Fruit fly (Drosophila melanogaster) whole organism, adult: Measurements from ENCODE around the gene CG11619.
A peak's percentile ranks its signal among the peaks of the same experiment; 100 is the strongest.

Experiments
- CG11617 ChIP-seq: fragments of 200-800 bp; sonication (Bioruptor generic); optimal IDR thresholded peaks from 2 replicates; lab custom pipeline; 2017; ENCODE audit warnings: mild to moderate bottlenecking, missing biosample characterization, missing genetic modification reagents, missing genetic modification characterization
- CG12768 ChIP-seq: fragments of 200-800 bp; sonication (Bioruptor generic); optimal IDR thresholded peaks from 2 replicates; lab custom pipeline; 2017; ENCODE audit warnings: missing biosample characterization, missing genetic modification characterization, mild to moderate bottlenecking, moderate library complexity, missing genetic modification reagents
- CG14711 ChIP-seq: fragments of 200-800 bp; sonication (Bioruptor generic); optimal IDR thresholded peaks from 2 replicates; lab custom pipeline; 2018; ENCODE audit warnings: missing biosample characterization, mild to moderate bottlenecking, missing genetic modification characterization, moderate library complexity
- CG1620 ChIP-seq: fragments of 200-800 bp; sonication (Bioruptor generic); optimal IDR thresholded peaks from 2 replicates; lab custom pipeline; 2016; ENCODE audit warnings: missing biosample characterization, missing genetic modification characterization
- CG33017 ChIP-seq: fragments of 200-800 bp; sonication (Bioruptor generic); optimal IDR thresholded peaks from 2 replicates; lab custom pipeline; 2018; ENCODE audit warnings: missing biosample characterization, mild to moderate bottlenecking, missing genetic modification characterization, moderate library complexity
- CG5204 ChIP-seq: fragments of 200-800 bp; sonication (Bioruptor generic); optimal IDR thresholded peaks from 2 replicates; lab custom pipeline; 2016; ENCODE audit warnings: missing biosample characterization, missing genetic modification characterization
- CG7045 ChIP-seq: fragments of 200-800 bp; sonication (Bioruptor generic); optimal IDR thresholded peaks from 2 replicates; lab custom pipeline; 2017; ENCODE audit warnings: missing biosample characterization, mild to moderate bottlenecking, missing genetic modification characterization
- CG7101 ChIP-seq: fragments of 200-800 bp; sonication (Bioruptor generic); optimal IDR thresholded peaks from 2 replicates; lab custom pipeline; 2018; ENCODE audit warnings: missing biosample characterization, mild to moderate bottlenecking, missing genetic modification characterization, moderate library complexity
- Clk ChIP-seq: fragments of 200-800 bp; sonication (Bioruptor generic); optimal IDR thresholded peaks from 2 replicates; lab custom pipeline; 2017; ENCODE audit warnings: missing biosample characterization, missing genetic modification characterization
- Crg-1 ChIP-seq: fragments of 200-800 bp; sonication (Bioruptor generic); optimal IDR thresholded peaks from 2 replicates; lab custom pipeline; 2016; ENCODE audit warnings: missing biosample characterization, missing genetic modification characterization
- Hr96 ChIP-seq: fragments of 200-800 bp; sonication (Bioruptor generic); optimal IDR thresholded peaks from 2 replicates; lab custom pipeline; 2016; ENCODE audit warnings: missing biosample characterization, missing genetic modification characterization
- Mnt ChIP-seq: fragments of 200-800 bp; sonication (Bioruptor generic); optimal IDR thresholded peaks from 2 replicates; lab custom pipeline; 2016; ENCODE audit warnings: missing biosample characterization, mild to moderate bottlenecking, missing genetic modification characterization
- bab1 ChIP-seq: fragments of 200-800 bp; sonication (Bioruptor generic); optimal IDR thresholded peaks from 3 replicates; lab custom pipeline; 2019; ENCODE audit warnings: missing biosample characterization, mild to moderate bottlenecking, missing genetic modification characterization, moderate library complexity
- cic ChIP-seq: fragments of 200-800 bp; sonication (Bioruptor generic); optimal IDR thresholded peaks from 2 replicates; lab custom pipeline; 2017; ENCODE audit warnings: missing biosample characterization, mild to moderate bottlenecking, missing genetic modification characterization, moderate library complexity
- cnc ChIP-seq, 2 experiments: fragments of >200 bp; optimal IDR thresholded peaks; 2 replicates each; lab custom pipeline; 2017
- kay ChIP-seq: fragments of 200-800 bp; sonication (Bioruptor generic); peaks from one replicate; lab custom pipeline; 2016; ENCODE audit warnings: missing biosample characterization, missing genetic modification characterization, borderline replicate concordance
- ovo ChIP-seq: fragments of 200-800 bp; sonication (Bioruptor generic); optimal IDR thresholded peaks from 2 replicates; lab custom pipeline; 2016; ENCODE audit warnings: missing biosample characterization, missing genetic modification characterization
- pad ChIP-seq: fragments of 200-800 bp; sonication (Bioruptor generic); optimal IDR thresholded peaks from 3 replicates; lab custom pipeline; 2017; ENCODE audit warnings: missing biosample characterization, missing genetic modification characterization, mild to moderate bottlenecking, moderate library complexity, missing genetic modification reagents
- tj ChIP-seq: fragments of 200-800 bp; sonication (Bioruptor generic); optimal IDR thresholded peaks from 3 replicates; lab custom pipeline; 2017; ENCODE audit warnings: missing biosample characterization, mild to moderate bottlenecking, missing genetic modification characterization, moderate library complexity
- toe ChIP-seq: fragments of 200-800 bp; sonication (Bioruptor generic); optimal IDR thresholded peaks from 2 replicates; lab custom pipeline; 2016; ENCODE audit warnings: missing biosample characterization, missing genetic modification characterization

Gene CG11619

DNA sequence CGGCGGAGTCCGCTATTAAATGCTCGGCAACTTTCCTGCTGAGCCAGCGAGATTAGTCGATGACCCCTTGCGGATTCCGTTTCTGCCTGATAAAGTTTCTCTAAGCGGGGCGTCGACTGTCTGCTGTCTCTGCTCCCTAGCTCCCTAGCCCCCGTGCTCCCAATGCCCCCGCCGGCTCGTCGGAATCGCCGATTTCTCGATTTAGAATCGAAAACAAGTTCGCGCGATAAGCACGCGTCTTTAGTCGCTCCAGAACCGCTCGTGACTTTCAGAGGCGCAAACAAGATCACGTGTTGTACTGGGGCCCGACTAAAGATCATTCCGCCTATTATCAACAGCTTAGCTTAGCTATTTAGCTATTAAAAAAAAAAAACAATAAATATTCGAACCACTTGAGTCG, 4.7 kb upstream of the CG11619 start:
- TF ChIP-seq kay (GFP tag; lab: Kevin White, UChicago) (no peak), CG5204 (GFP tag; lab: Kevin White, UChicago) (no peak), tj (peak; percentile 76), cnc (optimal IDR thresholded peaks at IDR 0.05; lab: Kevin White, UChicago) (no peak), CG1620 (GFP tag; lab: Kevin White, UChicago) (no peak), CG11617 (GFP tag; lab: Kevin White, UChicago) (no peak), CG7045 (GFP tag; lab: Kevin White, UChicago) (no peak), CG14711 (no peak), ovo (no peak), cic (GFP tag; lab: Kevin White, UChicago) (peak; percentile 42)

- TF ChIP-seq CG1620 (GFP tag; lab: Kevin White, UChicago) (no peak), CG12768 (GFP tag; lab: Kevin White, UChicago) (no peak), CG7045 (GFP tag; lab: Kevin White, UChicago) (no peak), tj (no peak), CG11617 (GFP tag; lab: Kevin White, UChicago) (no peak), bab1 (GFP tag; lab: Kevin White, UChicago) (no peak), toe (GFP tag; lab: Kevin White, UChicago) (no peak), pad (GFP tag; lab: Kevin White, UChicago) (no peak), CG33017 (tag; lab: Kevin White, UChicago) (no peak), ovo (no peak), kay (GFP tag; lab: Kevin White, UChicago) (no peak), CG14711 (no peak), cic (GFP tag; lab: Kevin White, UChicago) (no peak), Hr96 (GFP tag; lab: Kevin White, UChicago) (no peak), Crg-1 (GFP tag; lab: Kevin White, UChicago) (no peak), Mnt (no peak), CG5204 (GFP tag; lab: Kevin White, UChicago) (no peak), Clk (no peak), cnc (optimal IDR thresholded peaks at IDR 0.05; lab: Kevin White, UChicago) (no peak), CG7101 (no peak)
Observed at dm6 chr3L:18989611-18990010, 1.5 kb upstream of the CG11619 start, which contains the start of gene CG34256. Gene CG34256 (minus strand): TSS chr3L:18989815.

DNA sequence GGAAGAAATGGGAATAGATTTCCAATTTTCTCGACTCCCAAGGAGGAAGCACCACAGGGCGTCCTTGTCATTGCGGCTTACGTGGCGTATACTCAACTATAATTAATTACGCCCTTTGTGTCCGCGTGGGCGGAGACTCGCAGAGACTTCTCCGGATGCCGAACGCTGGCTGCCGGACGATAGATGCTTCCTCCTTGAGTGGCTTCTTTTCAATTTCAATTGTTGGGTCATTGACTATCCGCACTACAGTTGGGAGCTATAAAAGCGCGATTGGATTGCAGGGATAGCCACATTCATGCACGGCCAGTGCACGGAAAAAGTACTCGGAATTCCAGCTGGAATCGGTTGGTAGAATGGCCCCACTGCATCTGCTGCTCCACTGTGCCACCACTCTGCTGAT, 3.5 kb downstream of the CG11619 start, which contains the start of gene CG14075:
TSS of gene CG14075 (plus strand) at position 301 of the 400 bp plus-strand sequence.
- TF ChIP-seq CG1620 (GFP tag; lab: Kevin White, UChicago) (no peak), Mnt (no peak), Clk (no peak), CG5204 (GFP tag; lab: Kevin White, UChicago) (no peak), CG7045 (GFP tag; lab: Kevin White, UChicago) (no peak), bab1 (GFP tag; lab: Kevin White, UChicago) (no peak), CG7101 (no peak), Hr96 (GFP tag; lab: Kevin White, UChicago) (no peak), cic (GFP tag; lab: Kevin White, UChicago) (no peak), pad (GFP tag; lab: Kevin White, UChicago) (no peak), CG12768 (GFP tag; lab: Kevin White, UChicago) (no peak), CG11617 (GFP tag; lab: Kevin White, UChicago) (no peak), cnc (optimal IDR thresholded peaks at IDR 0.05; lab: Kevin White, UChicago) (no peak), kay (GFP tag; lab: Kevin White, UChicago) (no peak), toe (GFP tag; lab: Kevin White, UChicago) (no peak), CG14711 (no peak), ovo (no peak), Crg-1 (GFP tag; lab: Kevin White, UChicago) (no peak), CG33017 (tag; lab: Kevin White, UChicago) (no peak)

- no peak for TF ChIP-seq ovo
- TF ChIP-seq Clk = no peak
- TF ChIP-seq cnc (optimal IDR thresholded peaks at IDR 0.05; lab: Kevin White, UChicago) = no peak
- no peak for TF ChIP-seq CG7045 (GFP tag; lab: Kevin White, UChicago)
- TF ChIP-seq CG1620 (GFP tag; lab: Kevin White, UChicago) = no peak
- TF ChIP-seq CG12768 (GFP tag; lab: Kevin White, UChicago) = no peak
- TF ChIP-seq CG5204 (GFP tag; lab: Kevin White, UChicago) = no peak
- no peak for TF ChIP-seq CG11617 (GFP tag; lab: Kevin White, UChicago)
- TF ChIP-seq kay (GFP tag; lab: Kevin White, UChicago) = no peak
- no peak for TF ChIP-seq Hr96 (GFP tag; lab: Kevin White, UChicago)
- TF ChIP-seq tj = no peak
- no peak for TF ChIP-seq Crg-1 (GFP tag; lab: Kevin White, UChicago)
- no peak for TF ChIP-seq CG33017 (tag; lab: Kevin White, UChicago)
- no peak for TF ChIP-seq Mnt
- no peak for TF ChIP-seq CG7101
Observed at dm6 chr3L:18976720-18977119, 11.4 kb downstream of the CG11619 start.

DNA sequence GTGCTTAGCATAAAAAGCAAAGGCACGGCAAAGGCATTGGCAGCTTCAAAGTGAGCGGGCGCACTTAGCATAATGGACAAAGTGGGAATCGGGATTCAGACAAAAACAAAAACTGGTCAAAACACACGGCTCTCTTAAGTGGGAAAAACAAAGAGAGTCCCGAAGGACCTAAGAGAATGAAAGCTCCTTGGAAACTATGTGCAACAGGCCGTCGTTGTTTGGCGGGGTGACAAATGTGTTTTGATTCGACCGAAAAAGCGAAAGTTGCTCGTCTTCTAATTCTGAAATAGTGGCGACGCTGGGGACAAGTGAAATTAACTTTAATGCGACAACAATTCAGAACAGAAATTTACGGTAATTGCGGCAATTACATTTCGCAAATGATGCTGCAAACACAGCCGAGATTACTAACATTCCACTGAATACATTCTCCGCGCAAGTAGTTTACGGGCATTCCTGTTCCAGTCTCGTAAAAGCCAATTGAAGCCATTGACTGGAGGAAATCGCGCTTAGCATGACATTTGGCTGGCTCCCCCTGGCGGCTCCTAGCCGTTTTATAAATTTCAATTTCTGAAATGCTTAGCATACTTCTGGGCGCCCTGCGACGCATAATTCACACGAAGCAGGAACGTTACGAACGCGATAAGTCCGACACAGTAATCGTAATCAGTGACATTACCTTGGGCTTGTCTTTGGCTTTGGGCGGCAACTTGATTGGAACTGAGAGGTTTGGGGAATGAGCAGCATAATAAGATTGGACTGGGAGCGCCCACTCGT, 19.7 kb downstream of the CG11619 start:
- TF ChIP-seq CG33017 (tag; lab: Kevin White, UChicago) (no peak), bab1 (GFP tag; lab: Kevin White, UChicago) (no peak), cnc (optimal IDR thresholded peaks at IDR 0.05; lab: Kevin White, UChicago) (no peak), Mnt (no peak), tj (no peak)

DNA sequence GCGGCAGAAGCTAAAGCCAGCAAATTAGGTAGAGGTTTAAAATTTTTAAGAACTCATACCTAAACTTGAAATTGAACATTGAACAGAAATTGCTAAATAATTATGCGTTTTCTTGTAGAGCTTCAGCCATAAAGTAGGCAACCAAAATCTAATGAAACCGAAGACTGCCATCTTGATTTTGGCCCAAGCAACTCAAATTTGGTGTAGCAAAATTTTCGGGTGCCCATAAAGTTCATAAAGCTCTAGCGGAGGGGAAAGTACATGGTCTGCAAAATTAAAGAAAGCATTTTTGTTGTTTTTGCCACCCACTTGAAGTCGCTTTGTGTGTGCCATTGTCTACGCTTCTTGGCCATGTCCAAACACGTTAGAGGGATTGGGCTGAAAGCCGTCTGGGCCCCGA, 31.1 kb downstream of the CG11619 start:
- TF ChIP-seq pad (GFP tag; lab: Kevin White, UChicago) (peak; percentile 97), CG12768 (GFP tag; lab: Kevin White, UChicago) (no peak), CG33017 (tag; lab: Kevin White, UChicago) (no peak), CG7101 (no peak)
